Fruit fly (Drosophila melanogaster) whole organism, wandering third instar larva: ENCODE measurements around the gene Cpr65Av.

Experiments used
- Myc ChIP-seq: fragments of >200 bp; optimal IDR thresholded peaks from 2 replicates; lab custom pipeline; 2017
- br ChIP-seq: fragments of 200-800 bp; sonication (Bioruptor generic); optimal IDR thresholded peaks from 2 replicates; lab custom pipeline; 2016; ENCODE audit warnings: missing biosample characterization, missing genetic modification characterization
- h ChIP-seq: fragments of 200-800 bp; sonication (Bioruptor generic); optimal IDR thresholded peaks from 3 replicates; lab custom pipeline; 2016; ENCODE audit warnings: missing biosample characterization, mild to moderate bottlenecking, missing genetic modification characterization
- psq ChIP-seq: fragments of 200-800 bp; sonication (Bioruptor generic); optimal IDR thresholded peaks from 3 replicates; lab custom pipeline; 2017; ENCODE audit warnings: missing biosample characterization, mild to moderate bottlenecking, missing genetic modification characterization, moderate library complexity

DNA sequence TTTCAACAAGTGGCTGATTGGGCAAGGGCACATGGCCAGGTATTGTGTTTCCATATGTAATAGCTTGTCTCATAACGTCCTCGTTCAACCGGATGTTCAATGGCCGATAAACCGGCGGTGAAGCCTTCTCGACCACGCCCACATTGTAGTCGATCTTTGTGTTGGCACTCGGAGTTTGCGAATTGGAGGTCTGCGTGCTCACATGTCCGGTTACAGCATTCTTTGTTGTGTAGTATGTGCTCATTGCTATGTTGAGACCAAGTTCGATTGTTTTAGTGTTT is 14.4 kb downstream of the Cpr65Av start:
- TF ChIP-seq br (GFP tag; lab: Kevin White, UChicago) (no peak), Myc (lab: Kevin White, UChicago) (no peak), h (GFP tag; lab: Kevin White, UChicago) (no peak), psq (no peak)
